Fruit fly (Drosophila melanogaster) whole organism, embryonic: ENCODE results near the gene CG8507.

Experiments
- Antp ChIP-seq: fragments of 200-800 bp; sonication (Bioruptor generic); optimal IDR thresholded peaks from 3 replicates; lab custom pipeline; 2016; ENCODE audit warnings: missing biosample characterization, missing genetic modification characterization
- B-H1 ChIP-seq: fragments of 200-800 bp; sonication (Bioruptor generic); IDR thresholded peaks from 3 replicates; pipeline ENCODE4 v1.3.6; 2022; ENCODE audit warnings: missing biosample characterization, missing genetic modification characterization
- Bdp1 ChIP-seq: fragments of 200-800 bp; sonication (Bioruptor generic); optimal IDR thresholded peaks from 3 replicates; lab custom pipeline; 2016; ENCODE audit warnings: missing biosample characterization, missing genetic modification characterization
- BtbVII ChIP-seq: fragments of 200-800 bp; sonication (Bioruptor generic); optimal IDR thresholded peaks from 3 replicates; lab custom pipeline; 2017; ENCODE audit warnings: missing biosample characterization, mild to moderate bottlenecking, missing genetic modification characterization
- CG1024 ChIP-seq: fragments of 200-800 bp; sonication (Bioruptor generic); IDR thresholded peaks from 2 replicates; pipeline ENCODE4 v1.3.6; 2022; ENCODE audit warnings: missing biosample characterization, missing genetic modification characterization
- CG10267 ChIP-seq: fragments of 200-800 bp; sonication (Bioruptor generic); optimal IDR thresholded peaks from 2 replicates; lab custom pipeline; 2018; ENCODE audit warnings: missing biosample characterization, mild to moderate bottlenecking, missing genetic modification characterization, moderate library complexity
- CG12104 ChIP-seq: fragments of 200-800 bp; sonication (Bioruptor generic); optimal IDR thresholded peaks from 3 replicates; lab custom pipeline; 2016; ENCODE audit warnings: missing biosample characterization, missing genetic modification characterization
- CG17612 ChIP-seq: fragments of 200-800 bp; sonication (Bioruptor generic); IDR thresholded peaks from 2 replicates; pipeline ENCODE4 v1.3.6; 2022; ENCODE audit warnings: missing biosample characterization, missing genetic modification characterization
- CG17829 ChIP-seq: fragments of 200-800 bp; optimal IDR thresholded peaks from 2 replicates; lab custom pipeline; 2019; ENCODE audit warnings: missing biosample characterization, mild to moderate bottlenecking, missing genetic modification characterization, moderate library complexity
- CG1792 ChIP-seq: fragments of 200-800 bp; sonication (Bioruptor generic); optimal IDR thresholded peaks from 2 replicates; lab custom pipeline; 2016; ENCODE audit warnings: missing biosample characterization, missing genetic modification characterization
- CG18011 ChIP-seq: fragments of 200-800 bp; sonication (Bioruptor generic); optimal IDR thresholded peaks from 2 replicates; lab custom pipeline; 2017; ENCODE audit warnings: missing biosample characterization, missing genetic modification characterization, mild to moderate bottlenecking, moderate library complexity, missing genotype
- CG18476 ChIP-seq: fragments of 200-800 bp; sonication (Bioruptor generic); optimal IDR thresholded peaks from 2 replicates; lab custom pipeline; 2016; ENCODE audit warnings: missing biosample characterization, mild to moderate bottlenecking, missing genetic modification characterization
- CG2116 ChIP-seq: fragments of 200-800 bp; sonication (Bioruptor generic); optimal IDR thresholded peaks from 3 replicates; lab custom pipeline; 2018; ENCODE audit warnings: missing biosample characterization, mild to moderate bottlenecking, missing genetic modification characterization
- CG4404 ChIP-seq: fragments of 200-800 bp; sonication (Bioruptor generic); IDR thresholded peaks from 2 replicates; pipeline ENCODE4 v1.3.6; 2022; ENCODE audit warnings: missing biosample characterization, missing genetic modification characterization
- CG4424 ChIP-seq: fragments of 200-800 bp; sonication (Bioruptor generic); optimal IDR thresholded peaks from 3 replicates; lab custom pipeline; 2016; ENCODE audit warnings: missing biosample characterization, missing genetic modification characterization
- CG4854 ChIP-seq: fragments of 200-800 bp; sonication (Bioruptor generic); optimal IDR thresholded peaks from 2 replicates; lab custom pipeline; 2016; ENCODE audit warnings: missing biosample characterization, missing genetic modification characterization, inconsistent platforms
- CG6765 ChIP-seq: fragments of 200-800 bp; sonication (Bioruptor generic); optimal IDR thresholded peaks from 3 replicates; lab custom pipeline; 2017; ENCODE audit warnings: missing biosample characterization, mild to moderate bottlenecking, missing genetic modification characterization
- CG7271 ChIP-seq: fragments of 200-800 bp; sonication (Bioruptor generic); optimal IDR thresholded peaks from 2 replicates; lab custom pipeline; 2018; ENCODE audit warnings: missing biosample characterization, mild to moderate bottlenecking, missing genetic modification characterization, moderate library complexity
- CG8478 ChIP-seq: fragments of >200 bp; optimal IDR thresholded peaks from 2 replicates; lab custom pipeline; 2018
- CG9876 ChIP-seq: fragments of 200-800 bp; sonication (Bioruptor generic); optimal IDR thresholded peaks from 2 replicates; lab custom pipeline; 2016; ENCODE audit warnings: missing biosample characterization, missing genetic modification characterization
- CHES-1-like ChIP-seq: fragments of 200-800 bp; sonication (Bioruptor generic); optimal IDR thresholded peaks from 2 replicates; lab custom pipeline; 2016; ENCODE audit warnings: missing biosample characterization, missing genetic modification characterization
- Dad ChIP-seq: fragments of 200-800 bp; sonication (Bioruptor generic); optimal IDR thresholded peaks from 3 replicates; lab custom pipeline; 2016; ENCODE audit warnings: missing biosample characterization, missing genetic modification characterization
- Gsc ChIP-seq: fragments of 200-800 bp; sonication (Bioruptor generic); IDR thresholded peaks from 2 replicates; pipeline ENCODE4 v1.3.6; 2022; ENCODE audit warnings: missing biosample characterization, missing genetic modification characterization
- H2.0 ChIP-seq: fragments of 200-800 bp; sonication (Bioruptor generic); IDR thresholded peaks from 2 replicates; pipeline ENCODE4 v1.3.6; 2022; ENCODE audit warnings: missing biosample characterization, missing genetic modification characterization
- HLH54F ChIP-seq: fragments of 200-800 bp; sonication (Bioruptor generic); optimal IDR thresholded peaks from 3 replicates; lab custom pipeline; 2016; ENCODE audit warnings: missing biosample characterization, missing genetic modification characterization
- Nf-YB ChIP-seq: fragments of 200-800 bp; sonication (Bioruptor generic); optimal IDR thresholded peaks from 3 replicates; lab custom pipeline; 2019; ENCODE audit warnings: missing biosample characterization, mild to moderate bottlenecking, missing genetic modification characterization, moderate library complexity
- NfI ChIP-seq: fragments of 200-800 bp; sonication (Bioruptor generic); optimal IDR thresholded peaks from 3 replicates; lab custom pipeline; 2018; ENCODE audit warnings: missing biosample characterization, mild to moderate bottlenecking, missing genetic modification characterization, moderate library complexity
- Poxn ChIP-seq: fragments of 200-800 bp; sonication (Bioruptor generic); IDR thresholded peaks from 2 replicates; pipeline ENCODE4 v1.3.6; 2022; ENCODE audit warnings: missing biosample characterization, missing genetic modification characterization
- Rx ChIP-seq: fragments of 200-800 bp; sonication (Bioruptor generic); IDR thresholded peaks from 2 replicates; pipeline ENCODE4 v1.3.6; 2022; ENCODE audit warnings: missing biosample characterization, missing genetic modification characterization
- Side ChIP-seq: fragments of 200-800 bp; sonication (Bioruptor generic); optimal IDR thresholded peaks from 2 replicates; lab custom pipeline; 2016; ENCODE audit warnings: missing biosample characterization, missing genetic modification characterization
- Sry-β ChIP-seq: fragments of 200-800 bp; sonication (Bioruptor generic); optimal IDR thresholded peaks from 2 replicates; lab custom pipeline; 2018; ENCODE audit warnings: missing biosample characterization, mild to moderate bottlenecking, missing genetic modification characterization, moderate library complexity
- TFAM ChIP-seq: fragments of 200-800 bp; sonication (Bioruptor generic); optimal IDR thresholded peaks from 2 replicates; lab custom pipeline; 2017; ENCODE audit warnings: missing biosample characterization, missing genetic modification characterization, inconsistent platforms
- Trl ChIP-seq, 3 experiments: fragments of >200 bp in 2 of 3; fragments of 200-800 bp in 1 of 3; sonication (Bioruptor generic) in 1 of 3; optimal IDR thresholded peaks; 2 replicates in 1 of 3; 3 replicates in 2 of 3; lab custom pipeline; 2016 to 2017; ENCODE audit warnings: missing biosample characterization in 1 of 3, missing genetic modification characterization in 1 of 3
- ash1 ChIP-seq: fragments of 200-800 bp; sonication (Bioruptor generic); optimal IDR thresholded peaks from 2 replicates; lab custom pipeline; 2018; ENCODE audit warnings: missing biosample characterization, mild to moderate bottlenecking, missing genetic modification characterization
- ato ChIP-seq: fragments of 200-800 bp; sonication (Bioruptor generic); IDR thresholded peaks from 2 replicates; pipeline ENCODE4 v1.3.6; 2022; ENCODE audit warnings: missing biosample characterization, missing genetic modification characterization; ENCODE audit not compliant: partially characterized antibody
- br ChIP-seq: fragments of >200 bp; optimal IDR thresholded peaks from 2 replicates; lab custom pipeline; 2017
- cg ChIP-seq: fragments of 200-800 bp; sonication (Bioruptor generic); optimal IDR thresholded peaks from 3 replicates; lab custom pipeline; 2019; ENCODE audit warnings: missing biosample characterization, mild to moderate bottlenecking, missing genetic modification characterization, moderate library complexity
- dimm ChIP-seq: fragments of 200-800 bp; sonication (Bioruptor generic); IDR thresholded peaks from 2 replicates; pipeline ENCODE4 v1.3.6; 2022; ENCODE audit warnings: missing biosample characterization, missing genetic modification characterization
- emc ChIP-seq: fragments of 200-800 bp; sonication (Bioruptor generic); optimal IDR thresholded peaks from 2 replicates; lab custom pipeline; 2016; ENCODE audit warnings: missing biosample characterization, missing genetic modification characterization
- en ChIP-seq: fragments of 200-800 bp; sonication (Bioruptor generic); optimal IDR thresholded peaks from 2 replicates; lab custom pipeline; 2016; ENCODE audit warnings: missing biosample characterization, missing genetic modification characterization
- grn ChIP-seq: fragments of 200-800 bp; sonication (Bioruptor generic); optimal IDR thresholded peaks from 3 replicates; lab custom pipeline; 2017; ENCODE audit warnings: missing biosample characterization, missing genetic modification characterization
- ham ChIP-seq: fragments of 200-800 bp; sonication (Bioruptor generic); IDR thresholded peaks from 2 replicates; pipeline ENCODE4 v1.3.6; 2022; ENCODE audit warnings: missing biosample characterization, missing genetic modification characterization
- kay ChIP-seq: fragments of 200-800 bp; sonication (Bioruptor generic); optimal IDR thresholded peaks from 2 replicates; lab custom pipeline; 2016; ENCODE audit warnings: missing biosample characterization, missing genetic modification characterization
- lov ChIP-seq, 2 experiments: fragments of 200-800 bp in 1 of 2; fragments of >200 bp in 1 of 2; sonication (Bioruptor generic) in 1 of 2; IDR thresholded peaks in 1 of 2; optimal IDR thresholded peaks in 1 of 2; 2 replicates in 1 of 2; 3 replicates in 1 of 2; pipeline versions ENCODE4 v1.3.6 to Lab custom; 2017 to 2022; ENCODE audit warnings: missing biosample characterization in 1 of 2, missing genetic modification characterization in 1 of 2
- luna ChIP-seq: fragments of 200-800 bp; sonication (Bioruptor generic); optimal IDR thresholded peaks from 2 replicates; lab custom pipeline; 2016; ENCODE audit warnings: missing biosample characterization, missing genetic modification characterization
- mam ChIP-seq: fragments of 200-800 bp; sonication (Bioruptor generic); optimal IDR thresholded peaks from 3 replicates; lab custom pipeline; 2016; ENCODE audit warnings: missing biosample characterization, missing genetic modification characterization
- pfk ChIP-seq: fragments of 200-800 bp; sonication (Bioruptor generic); optimal IDR thresholded peaks from 2 replicates; lab custom pipeline; 2018; ENCODE audit warnings: missing biosample characterization, mild to moderate bottlenecking, missing genetic modification characterization, moderate library complexity
- psq ChIP-seq: fragments of 200-800 bp; sonication (Bioruptor generic); optimal IDR thresholded peaks from 2 replicates; lab custom pipeline; 2017; ENCODE audit warnings: missing biosample characterization, missing genetic modification characterization
- pum ChIP-seq: fragments of 200-800 bp; sonication (Bioruptor generic); optimal IDR thresholded peaks from 2 replicates; lab custom pipeline; 2016; ENCODE audit warnings: missing biosample characterization, missing genetic modification characterization
- sim ChIP-seq: fragments of 200-800 bp; sonication (Bioruptor generic); IDR thresholded peaks from 2 replicates; pipeline ENCODE4 v1.3.6; 2022; ENCODE audit warnings: missing biosample characterization, missing genetic modification characterization
- tin ChIP-seq: fragments of 200-800 bp; sonication (Bioruptor generic); optimal IDR thresholded peaks from 3 replicates; lab custom pipeline; 2016; ENCODE audit warnings: missing biosample characterization, missing genetic modification characterization
- trem ChIP-seq: fragments of 200-800 bp; optimal IDR thresholded peaks from 3 replicates; lab custom pipeline; 2019; ENCODE audit warnings: missing biosample characterization, mild to moderate bottlenecking, missing genetic modification characterization, moderate library complexity

CG8507 gene

dm6 chr3R:9808946-9809545 lies 17.8 kb downstream of the CG8507 start, which contains the start of gene FBXO11 (continued):
- TF ChIP-seq CG18011 (GFP tag; lab: Kevin White, UChicago) (no peak), ash1 (GFP tag; lab: Kevin White, UChicago) (no peak), CG1792 (no peak), CG4404 (GFP tag; lab: Robert Waterston, UW) (no peak), CG1024 (GFP tag; lab: Robert Waterston, UW) (no peak), Rx (GFP tag; lab: Robert Waterston, UW) (no peak), NfI (GFP tag; lab: Kevin White, UChicago) (no peak), kay (GFP tag; lab: Kevin White, UChicago) (no peak), pfk (no peak), CG18476 (no peak), BtbVII (GFP tag; lab: Kevin White, UChicago) (peak; percentile 30), ham (GFP tag; lab: Robert Waterston, UW) (no peak), Bdp1 (no peak), CG12104 (no peak), Gsc (GFP tag; lab: Robert Waterston, UW) (no peak), CG2116 (peak; percentile 67), en (GFP tag; lab: Kevin White, UChicago) (no peak), grn (GFP tag; lab: Kevin White, UChicago) (no peak), HLH54F (GFP tag; lab: Kevin White, UChicago) (no peak), Nf-YB (GFP tag; lab: Kevin White, UChicago) (peak; percentile 72), Side (no peak), CG8478 (lab: Kevin White, UChicago) (peak; percentile 95), lov (optimal IDR thresholded peaks at IDR 0.05; lab: Kevin White, UChicago) (no peak), lov (GFP tag; IDR thresholded peaks at IDR 0.05; lab: Robert Waterston, UW) (no peak), TFAM (no peak), CG7271 (tag; lab: Kevin White, UChicago) (no peak), trem (tag; lab: Kevin White, UChicago) (peak; percentile 34), CG17829 (tag; lab: Kevin White, UChicago) (peak; percentile 11), CG6765 (no peak), CG10267 (tag; lab: Kevin White, UChicago) (peak; percentile 53), CG4424 (GFP tag; lab: Kevin White, UChicago) (no peak), cg (GFP tag; lab: Kevin White, UChicago) (peak; percentile 94), mam (GFP tag; lab: Kevin White, UChicago) (no peak), Sry-β (no peak), CG17612 (GFP tag; lab: Robert Waterston, UW) (no peak), Poxn (GFP tag; lab: Robert Waterston, UW) (no peak), br (lab: Kevin White, UChicago) (no peak), Dad (no peak), B-H1 (no peak), CG4854 (no peak), H2.0 (no peak), sim (no peak), Antp (GFP tag; lab: Kevin White, UChicago) (no peak), luna (GFP tag; lab: Kevin White, UChicago) (no peak), tin (no peak), Trl (optimal IDR thresholded peaks at IDR 0.05; lab: Kevin White, UChicago) (no peak), Trl (GFP tag; optimal IDR thresholded peaks at IDR 0.05; lab: Kevin White, UChicago) (no peak), CG9876 (GFP tag; lab: Kevin White, UChicago) (no peak), dimm (GFP tag; lab: Robert Waterston, UW) (no peak), emc (GFP tag; lab: Kevin White, UChicago) (no peak), ato (GFP tag; lab: Robert Waterston, UW) (0 out of 2 replicates have a peak, but pooled peaks have one; percentile 6), CHES-1-like (peak; percentile 58), pum (GFP tag; lab: Kevin White, UChicago) (no peak), psq (GFP tag; lab: Kevin White, UChicago) (peak; percentile 100)
